Worm (Caenorhabditis elegans): ENCODE data around the gene skr-19.

Gene skr-19

ce11 chrX:13264550-13264949, 40.0 kb upstream of the skr-19 start (continued):
- TF ChIP-seq fos-1 (tag; optimal IDR thresholded peaks at IDR 0.05) (peak; percentile 19), elt-3 (tag; optimal IDR thresholded peaks at IDR 0.05) (no peak), sem-4 (tag; optimal IDR thresholded peaks at IDR 0.05) (peak; percentile 16), nhr-21 (tag; optimal IDR thresholded peaks at IDR 0.05) (peak; percentile 42), nhr-237 (tag; optimal IDR thresholded peaks at IDR 0.05) (no peak), snpc-4 (tag; optimal IDR thresholded peaks at IDR 0.05) (no peak), lin-13 (GFP tag; optimal IDR thresholded peaks at IDR 0.05) (no peak), skn-1 (tag; optimal IDR thresholded peaks at IDR 0.05) (no peak), C34F6.9 (tag; optimal IDR thresholded peaks at IDR 0.05) (peak; percentile 36), gmeb-1 (tag; optimal IDR thresholded peaks at IDR 0.05) (peak; percentile 19), Y55F3AM.14 (GFP tag; optimal IDR thresholded peaks at IDR 0.05) (peak; percentile 23), F13H6.1 (tag; optimal IDR thresholded peaks at IDR 0.05) (peak; percentile 65), lin-39 (tag; optimal IDR thresholded peaks at IDR 0.05) (no peak), unc-39 (tag; optimal IDR thresholded peaks at IDR 0.05) (no peak), mdl-1 (tag; optimal IDR thresholded peaks at IDR 0.05) (no peak), sma-9 (GFP tag; optimal IDR thresholded peaks at IDR 0.05) (peak; percentile 68), sma-9 (tag; optimal IDR thresholded peaks at IDR 0.05) (no peak), nhr-11 (tag; optimal IDR thresholded peaks at IDR 0.05) (no peak)

ce11 chrX:13262195-13262594, 37.7 kb upstream of the skr-19 start, which contains the start of gene K09A11.1:
K09A11.1 (plus strand) TSS chrX:13262495.
- no peak for TF ChIP-seq ama-1 (optimal IDR thresholded peaks at IDR 0.05)
- TF ChIP-seq dmd-4 (tag; optimal IDR thresholded peaks at IDR 0.05): no peak
- no peak for TF ChIP-seq ztf-11 (tag; optimal IDR thresholded peaks at IDR 0.05)
- no peak for TF ChIP-seq nhr-11 (tag; optimal IDR thresholded peaks at IDR 0.05)
- TF ChIP-seq unc-55 (GFP tag; optimal IDR thresholded peaks at IDR 0.05): no peak
- no peak for TF ChIP-seq nhr-237 (tag; optimal IDR thresholded peaks at IDR 0.05)
- TF ChIP-seq lin-39 (tag; optimal IDR thresholded peaks at IDR 0.05): no peak
- TF ChIP-seq sem-4 (tag; optimal IDR thresholded peaks at IDR 0.05): no peak
- no peak for TF ChIP-seq ZK546.5 (tag; optimal IDR thresholded peaks at IDR 0.05)
- TF ChIP-seq R02D3.7 (tag; optimal IDR thresholded peaks at IDR 0.05): no peak
- no peak for TF ChIP-seq lin-13 (GFP tag; optimal IDR thresholded peaks at IDR 0.05)
- no peak for TF ChIP-seq lsy-2 (tag; optimal IDR thresholded peaks at IDR 0.05)

- TF ChIP-seq crh-2 (tag; optimal IDR thresholded peaks at IDR 0.05): peak; percentile 2
Measured at ce11 chrX:13261037-13261592, 36.6 kb upstream of the skr-19 start.

- TF ChIP-seq lin-13 (GFP tag; optimal IDR thresholded peaks at IDR 0.05) (no peak), fos-1 (tag; optimal IDR thresholded peaks at IDR 0.05) (peak; percentile 67)
Measured at ce11 chrX:13257577-13257976, 33.1 kb upstream of the skr-19 start, which contains the start of gene K08H2.10. K08H2.10 (plus strand) TSS chrX:13257806.

- peak; percentile 10 for TF ChIP-seq fos-1 (tag; optimal IDR thresholded peaks at IDR 0.05)
- no peak for TF ChIP-seq nhr-10 (tag; optimal IDR thresholded peaks at IDR 0.05)
Measured at ce11 chrX:13251914-13252434, 27.5 kb upstream of the skr-19 start, which contains the start of gene nhr-32. nhr-32 (plus strand) TSS chrX:13251964.

ce11 chrX:13251354-13251843, 26.9 kb upstream of the skr-19 start:
- TF ChIP-seq mab-5 (tag; optimal IDR thresholded peaks at IDR 0.05) (peak; percentile 1), sem-4 (tag; optimal IDR thresholded peaks at IDR 0.05) (peak; percentile 75), F13H6.1 (tag; optimal IDR thresholded peaks at IDR 0.05) (peak; percentile 78), gmeb-1 (tag; optimal IDR thresholded peaks at IDR 0.05) (peak; percentile 35), ztf-1 (GFP tag; conservative IDR thresholded peaks at IDR 0.05) (no peak), nhr-77 (tag; optimal IDR thresholded peaks at IDR 0.05) (no peak), blmp-1 (tag; optimal IDR thresholded peaks at IDR 0.05; ENCODE audit: insufficient read depth) (peak; percentile 62), nhr-237 (tag; optimal IDR thresholded peaks at IDR 0.05) (no peak), nhr-129 (tag; optimal IDR thresholded peaks at IDR 0.05) (peak; percentile 94), lsy-2 (tag; optimal IDR thresholded peaks at IDR 0.05) (peak; percentile 1 to 71), nhr-10 (tag; optimal IDR thresholded peaks at IDR 0.05) (no peak), dmd-4 (tag; optimal IDR thresholded peaks at IDR 0.05) (no peak), ZK546.5 (tag; optimal IDR thresholded peaks at IDR 0.05) (no peak), lin-39 (tag; optimal IDR thresholded peaks at IDR 0.05) (no peak), ceh-16 (tag; optimal IDR thresholded peaks at IDR 0.05) (peak; percentile 14), zag-1 (tag; optimal IDR thresholded peaks at IDR 0.05) (peak; percentile 44), fos-1 (tag; optimal IDR thresholded peaks at IDR 0.05) (peak; percentile 64), crh-2 (tag; optimal IDR thresholded peaks at IDR 0.05) (peak; percentile 74), elt-1 (tag; optimal IDR thresholded peaks at IDR 0.05) (peak; percentile 92), R02D3.7 (tag; optimal IDR thresholded peaks at IDR 0.05) (no peak), snpc-4 (tag; optimal IDR thresholded peaks at IDR 0.05) (no peak), C34F6.9 (tag; optimal IDR thresholded peaks at IDR 0.05) (peak; percentile 67), nhr-21 (tag; optimal IDR thresholded peaks at IDR 0.05) (peak; percentile 69), alr-1 (tag; optimal IDR thresholded peaks at IDR 0.05) (no peak), nhr-12 (tag; optimal IDR thresholded peaks at IDR 0.05) (no peak), nhr-6 (tag; optimal IDR thresholded peaks at IDR 0.05) (peak; percentile 67), skn-1 (tag; optimal IDR thresholded peaks at IDR 0.05) (no peak), lin-11 (tag; optimal IDR thresholded peaks at IDR 0.05) (peak; percentile 63), mbf-1 (tag; optimal IDR thresholded peaks at IDR 0.05) (no peak)
